Fruit fly (Drosophila melanogaster): ENCODE measurements around the gene Sec16.

- TF ChIP-seq Atf3 (GFP tag; optimal IDR thresholded peaks at IDR 0.05) (no peak), wdn (GFP tag; IDR thresholded peaks at IDR 0.05) (no peak), fru (optimal IDR thresholded peaks at IDR 0.05) (no peak), twi (tag; optimal IDR thresholded peaks at IDR 0.05) (no peak), dpn (GFP tag; optimal IDR thresholded peaks at IDR 0.05) (no peak), CG12219 (GFP tag; optimal IDR thresholded peaks at IDR 0.05) (no peak), sisA (GFP tag; IDR thresholded peaks at IDR 0.05) (no peak), HLH54F (GFP tag; optimal IDR thresholded peaks at IDR 0.05) (no peak)
Observed at dm6 chrX:12615752-12616366, 20.0 kb downstream of the Sec16 start, which contains the start of gene CG11085.
